Fruit fly (Drosophila melanogaster) whole organism, adult: ENCODE data around the gene CG34174.

Source experiments
- CG11617 ChIP-seq: fragments of 200-800 bp; sonication (Bioruptor generic); optimal IDR thresholded peaks from 2 replicates; lab custom pipeline; 2017; ENCODE audit warnings: mild to moderate bottlenecking, missing biosample characterization, missing genetic modification reagents, missing genetic modification characterization
- CG1620 ChIP-seq: fragments of 200-800 bp; sonication (Bioruptor generic); optimal IDR thresholded peaks from 2 replicates; lab custom pipeline; 2016; ENCODE audit warnings: missing biosample characterization, missing genetic modification characterization
- CG33017 ChIP-seq: fragments of 200-800 bp; sonication (Bioruptor generic); optimal IDR thresholded peaks from 2 replicates; lab custom pipeline; 2018; ENCODE audit warnings: missing biosample characterization, mild to moderate bottlenecking, missing genetic modification characterization, moderate library complexity
- CG5204 ChIP-seq: fragments of 200-800 bp; sonication (Bioruptor generic); optimal IDR thresholded peaks from 2 replicates; lab custom pipeline; 2016; ENCODE audit warnings: missing biosample characterization, missing genetic modification characterization
- Clk ChIP-seq: fragments of 200-800 bp; sonication (Bioruptor generic); optimal IDR thresholded peaks from 2 replicates; lab custom pipeline; 2017; ENCODE audit warnings: missing biosample characterization, missing genetic modification characterization
- Hr96 ChIP-seq: fragments of 200-800 bp; sonication (Bioruptor generic); optimal IDR thresholded peaks from 2 replicates; lab custom pipeline; 2016; ENCODE audit warnings: missing biosample characterization, missing genetic modification characterization
- bab1 ChIP-seq: fragments of 200-800 bp; sonication (Bioruptor generic); optimal IDR thresholded peaks from 3 replicates; lab custom pipeline; 2019; ENCODE audit warnings: missing biosample characterization, mild to moderate bottlenecking, missing genetic modification characterization, moderate library complexity
- cic ChIP-seq: fragments of 200-800 bp; sonication (Bioruptor generic); optimal IDR thresholded peaks from 2 replicates; lab custom pipeline; 2017; ENCODE audit warnings: missing biosample characterization, mild to moderate bottlenecking, missing genetic modification characterization, moderate library complexity
- cnc ChIP-seq, 2 experiments: fragments of >200 bp; optimal IDR thresholded peaks; 2 replicates each; lab custom pipeline; 2017
- ovo ChIP-seq: fragments of 200-800 bp; sonication (Bioruptor generic); optimal IDR thresholded peaks from 2 replicates; lab custom pipeline; 2016; ENCODE audit warnings: missing biosample characterization, missing genetic modification characterization
- tj ChIP-seq: fragments of 200-800 bp; sonication (Bioruptor generic); optimal IDR thresholded peaks from 3 replicates; lab custom pipeline; 2017; ENCODE audit warnings: missing biosample characterization, mild to moderate bottlenecking, missing genetic modification characterization, moderate library complexity

DNA sequence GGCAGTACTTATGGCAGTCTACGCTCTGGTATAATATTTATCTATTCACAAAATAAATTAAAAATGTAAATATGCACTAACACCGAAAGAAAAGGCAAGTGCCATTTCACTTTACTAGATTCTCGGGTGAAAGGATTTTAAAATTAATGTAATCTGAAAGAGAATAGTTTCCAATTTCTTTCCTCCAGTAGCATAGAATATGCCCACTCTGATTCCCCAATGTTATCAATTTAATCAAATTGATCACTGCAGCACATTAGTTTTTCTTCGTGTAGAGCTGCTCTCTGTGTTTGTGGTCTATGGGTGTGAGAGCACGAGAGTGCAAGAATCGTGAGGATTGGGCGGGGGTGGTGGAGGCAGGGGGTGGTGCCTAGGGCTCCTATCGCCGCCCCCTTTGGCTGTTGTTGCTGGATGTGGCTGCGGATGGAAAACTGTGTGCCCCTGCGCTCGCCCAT, 12.9 kb upstream of the CG34174 start:
- peak; percentile 96 for TF ChIP-seq CG5204 (GFP tag; lab: Kevin White, UChicago)
- TF ChIP-seq Hr96 (GFP tag; lab: Kevin White, UChicago): peak; percentile 88
- peak; percentile 96 for TF ChIP-seq CG11617
- no peak for TF ChIP-seq cnc (optimal IDR thresholded peaks at IDR 0.05; lab: Kevin White, UChicago)
- TF ChIP-seq Clk (GFP tag; lab: Kevin White, UChicago): peak; percentile 89
- TF ChIP-seq cic (GFP tag; lab: Kevin White, UChicago): peak; percentile 69
- TF ChIP-seq ovo (GFP tag; lab: Kevin White, UChicago): peak; percentile 90
- TF ChIP-seq CG1620 (GFP tag; lab: Kevin White, UChicago): peak; percentile 86
- TF ChIP-seq bab1 (GFP tag; lab: Kevin White, UChicago): peak; percentile 85
- peak; percentile 94 for TF ChIP-seq CG33017 (tag; lab: Kevin White, UChicago)
- TF ChIP-seq tj: no peak
